Worm (Caenorhabditis elegans) whole organism, midembryonic: ENCODE measurements around the gene ZC239.14.

Experiments used
- T22C8.4 ChIP-seq: fragments of 200-800 bp; sonication (Bioruptor generic); IDR thresholded peaks from 2 replicates; pipeline ENCODE4 v1.3.6; 2022; ENCODE audit warnings: missing genetic modification characterization, missing compliant biosample characterization
- cog-1 ChIP-seq: sonication (generic microtip); optimal IDR thresholded peaks from 2 replicates; lab custom pipeline; 2016; ENCODE audit warnings: missing genetic modification characterization, missing compliant biosample characterization
- flt-1 ChIP-seq: fragments of 200-800 bp; sonication (Bioruptor generic); IDR thresholded peaks from 2 replicates; pipeline ENCODE4 v1.3.6; 2022; ENCODE audit warnings: missing genetic modification characterization, missing compliant biosample characterization
- klf-2 ChIP-seq: fragments of 200-800 bp; sonication (Bioruptor generic); conservative IDR thresholded peaks from 2 replicates; pipeline ENCODE4 v1.3.6; 2022; ENCODE audit warnings: missing genetic modification reagents, missing genetic modification characterization, missing compliant biosample characterization
- med-1 ChIP-seq: sonication (generic microtip); optimal IDR thresholded peaks from 2 replicates; lab custom pipeline; 2017; ENCODE audit warnings: missing genetic modification characterization, mild to moderate bottlenecking, missing compliant biosample characterization, antibody characterized with exemption, missing genetic modification reagents; ENCODE audit not compliant: insufficient read depth
- ref-1 ChIP-seq: fragments of 200-800 bp; sonication (Bioruptor generic); conservative IDR thresholded peaks from 2 replicates; pipeline ENCODE4 v1.3.6; 2022; ENCODE audit warnings: missing genetic modification reagents, missing genetic modification characterization, missing compliant biosample characterization
- tab-1 ChIP-seq: fragments of 200-800 bp; sonication (Bioruptor generic); IDR thresholded peaks from 2 replicates; pipeline ENCODE4 v1.3.6; 2022; ENCODE audit warnings: missing genetic modification characterization, missing compliant biosample characterization
- ztf-23 ChIP-seq: fragments of 200-800 bp; sonication (Bioruptor generic); IDR thresholded peaks from 2 replicates; pipeline ENCODE4 v1.3.6; 2022; ENCODE audit warnings: missing genetic modification reagents, missing genetic modification characterization, missing compliant biosample characterization
- ztf-29 ChIP-seq: fragments of 200-800 bp; sonication (Bioruptor generic); IDR thresholded peaks from 2 replicates; pipeline ENCODE4 v1.3.6; 2022; ENCODE audit warnings: missing genetic modification reagents, missing genetic modification characterization, missing compliant biosample characterization

Gene ZC239.14

DNA sequence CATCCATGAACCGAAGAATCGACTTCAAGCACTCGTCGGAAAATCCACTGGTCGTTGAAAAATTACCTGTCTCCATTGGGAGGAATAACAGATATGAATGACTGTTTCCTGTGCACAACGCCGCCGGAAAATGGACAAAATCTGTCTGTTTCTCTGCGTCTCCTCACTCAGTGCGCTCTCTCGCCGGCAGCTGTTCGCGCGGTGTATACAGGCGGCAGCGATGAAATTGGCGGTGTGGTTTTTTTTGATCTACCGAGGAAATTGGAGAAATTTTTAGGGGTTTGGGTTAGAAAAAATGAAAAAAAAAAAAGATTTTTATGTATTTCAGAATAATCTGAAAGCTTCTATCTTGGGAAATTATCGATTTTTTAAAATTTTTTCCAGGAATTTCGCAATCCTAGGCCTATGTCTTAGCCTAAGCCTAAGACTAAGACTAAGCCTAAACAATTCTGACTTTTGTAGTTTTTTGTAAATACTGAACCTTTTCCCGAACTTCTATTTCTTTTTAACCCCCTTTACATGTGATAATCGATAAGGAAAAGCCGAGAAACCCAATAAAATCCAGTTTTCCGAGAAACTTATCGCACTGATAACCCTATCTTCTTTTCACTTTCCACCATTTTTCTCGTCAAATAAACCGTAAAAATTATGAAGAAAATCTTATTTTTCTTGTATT lies 26.3 kb upstream of the ZC239.14 start, which contains the start of the genes fbxc-50 and C17F4.2:
Gene fbxc-50 (minus strand): TSS at position 81 of the 676 bp plus-strand sequence.
Gene C17F4.2 (plus strand): TSS at position 626 of the 676 bp plus-strand sequence.
- no peak for TF ChIP-seq cog-1
- TF ChIP-seq flt-1 (GFP tag; lab: Robert Waterston, UW) = no peak
- TF ChIP-seq T22C8.4 = 0 out of 2 replicates have a peak, but pooled peaks have one; percentile 36

DNA sequence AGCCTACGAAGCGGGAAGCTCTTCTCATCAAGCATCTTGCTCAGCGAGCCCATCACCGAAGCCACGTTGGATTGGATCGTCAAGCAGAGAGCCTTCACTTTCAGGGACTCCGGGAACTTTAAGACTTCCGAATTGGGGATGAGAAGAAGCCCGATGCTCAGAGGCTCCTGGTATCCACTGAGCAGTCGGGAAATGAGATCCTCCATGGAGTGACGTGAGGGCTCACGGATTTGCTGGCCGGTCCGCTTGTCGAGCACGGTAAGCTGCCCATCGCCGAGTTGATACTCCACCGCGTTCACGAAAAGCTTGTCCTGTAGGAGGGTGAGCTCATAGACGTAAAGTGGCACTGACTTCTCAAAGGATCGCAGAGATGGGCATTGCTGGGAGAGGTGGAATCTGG lies 25.7 kb upstream of the ZC239.14 start:
- TF ChIP-seq klf-2 (GFP tag; lab: Robert Waterston, UW) (no peak), tab-1 (GFP tag; lab: Robert Waterston, UW) (no peak), med-1 (no peak), T22C8.4 (no peak), flt-1 (GFP tag; lab: Robert Waterston, UW) (no peak), cog-1 (no peak), ref-1 (GFP tag; lab: Robert Waterston, UW) (no peak), ztf-23 (GFP tag; lab: Robert Waterston, UW) (no peak), ztf-29 (GFP tag; lab: Robert Waterston, UW) (no peak)

DNA sequence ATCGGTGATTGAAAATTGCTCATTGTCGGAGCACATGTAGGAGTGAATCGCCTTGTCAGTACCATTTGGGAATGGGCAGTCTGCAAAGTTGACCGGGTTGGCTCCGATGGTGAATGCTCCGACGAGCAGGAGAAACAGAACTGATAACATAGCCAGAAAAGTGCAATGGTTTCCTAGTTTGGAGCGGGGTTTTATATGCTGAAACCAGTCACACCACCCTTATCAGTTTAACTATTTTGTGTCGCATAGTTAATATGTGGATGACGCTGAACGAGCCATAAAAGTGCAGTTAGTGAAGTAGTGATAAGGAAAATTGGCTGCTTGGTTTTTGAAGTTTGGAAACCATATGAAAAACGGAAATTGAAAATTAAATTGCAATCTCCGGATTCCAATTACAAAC lies 24.0 kb upstream of the ZC239.14 start, which contains the start of gene C17F4.7:
Gene C17F4.7 (minus strand): TSS at position 180 of the 400 bp plus-strand sequence.
- no peak for TF ChIP-seq T22C8.4

DNA sequence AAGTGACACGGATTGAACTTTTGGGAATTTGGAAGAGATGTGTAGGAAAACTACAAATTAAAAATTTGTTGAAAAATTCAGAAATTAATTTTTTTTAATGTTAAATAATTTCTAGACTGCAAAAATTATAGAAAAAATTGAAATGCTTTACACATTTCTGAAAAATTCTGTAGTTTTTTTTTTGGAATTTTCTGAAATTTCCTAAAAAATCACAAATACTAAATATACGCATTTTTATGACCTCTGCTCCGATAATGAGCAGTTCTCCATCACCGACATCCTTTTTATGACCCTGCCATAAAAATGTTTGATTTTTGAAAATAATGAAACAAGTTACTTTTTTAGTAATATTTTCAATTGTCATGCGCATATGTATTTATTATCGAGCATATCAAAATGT lies 22.9 kb upstream of the ZC239.14 start:
- TF ChIP-seq ref-1 (GFP tag; lab: Robert Waterston, UW) (no peak), med-1 (no peak), tab-1 (GFP tag; lab: Robert Waterston, UW) (no peak), ztf-29 (GFP tag; lab: Robert Waterston, UW) (no peak)

DNA sequence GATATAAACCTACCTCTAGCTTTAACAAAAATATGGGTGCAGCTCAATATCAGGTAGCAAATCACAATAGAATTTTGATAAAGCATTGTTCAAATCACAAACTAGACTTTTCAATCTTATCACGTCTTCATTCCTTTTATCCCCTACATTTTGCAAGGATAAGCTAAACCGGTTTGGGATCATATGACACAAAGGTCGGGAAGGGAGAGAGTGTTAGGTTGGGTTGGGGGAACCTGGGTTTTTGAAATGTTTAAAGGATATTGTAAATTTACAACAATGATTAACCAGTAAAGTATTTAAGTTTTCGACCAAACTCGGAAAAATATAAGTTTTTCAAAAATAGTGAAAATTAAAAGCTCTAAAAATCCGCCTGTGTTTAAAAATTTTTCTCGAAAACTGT lies 22.2 kb upstream of the ZC239.14 start, which contains the start of gene C17F4.12:
Gene C17F4.12 (minus strand): TSS at position 101 of the 400 bp plus-strand sequence.
- TF ChIP-seq flt-1 (GFP tag; lab: Robert Waterston, UW) (no peak), ztf-23 (GFP tag; lab: Robert Waterston, UW) (no peak), T22C8.4 (no peak), ref-1 (GFP tag; lab: Robert Waterston, UW) (no peak), tab-1 (GFP tag; lab: Robert Waterston, UW) (no peak), cog-1 (no peak), klf-2 (GFP tag; lab: Robert Waterston, UW) (no peak), med-1 (no peak), ztf-29 (GFP tag; lab: Robert Waterston, UW) (no peak)

DNA sequence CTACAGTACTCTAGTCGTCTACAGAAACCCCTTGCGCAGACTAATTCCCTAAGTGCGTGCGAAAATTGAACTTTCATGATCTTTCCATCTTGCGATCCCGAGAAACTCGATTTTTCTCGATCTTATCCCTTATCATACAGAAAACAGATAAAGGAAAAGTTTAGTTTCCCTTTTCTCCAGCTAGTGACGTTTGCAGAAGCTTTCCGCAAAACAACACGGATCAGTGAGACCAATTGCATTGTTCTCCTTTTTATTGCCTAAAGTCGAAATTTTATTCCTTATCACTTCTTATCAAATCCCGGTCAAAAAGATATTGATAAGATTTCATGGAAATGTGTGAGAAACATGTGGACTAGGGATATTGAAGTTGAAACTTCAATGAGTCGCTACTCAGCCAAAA lies 20.0 kb upstream of the ZC239.14 start:
- TF ChIP-seq ztf-23 (GFP tag; lab: Robert Waterston, UW) (no peak), ztf-29 (GFP tag; lab: Robert Waterston, UW) (no peak), ref-1 (GFP tag; lab: Robert Waterston, UW) (no peak), cog-1 (no peak), tab-1 (GFP tag; lab: Robert Waterston, UW) (no peak), T22C8.4 (no peak), klf-2 (GFP tag; lab: Robert Waterston, UW) (no peak), med-1 (no peak), flt-1 (GFP tag; lab: Robert Waterston, UW) (no peak)

DNA sequence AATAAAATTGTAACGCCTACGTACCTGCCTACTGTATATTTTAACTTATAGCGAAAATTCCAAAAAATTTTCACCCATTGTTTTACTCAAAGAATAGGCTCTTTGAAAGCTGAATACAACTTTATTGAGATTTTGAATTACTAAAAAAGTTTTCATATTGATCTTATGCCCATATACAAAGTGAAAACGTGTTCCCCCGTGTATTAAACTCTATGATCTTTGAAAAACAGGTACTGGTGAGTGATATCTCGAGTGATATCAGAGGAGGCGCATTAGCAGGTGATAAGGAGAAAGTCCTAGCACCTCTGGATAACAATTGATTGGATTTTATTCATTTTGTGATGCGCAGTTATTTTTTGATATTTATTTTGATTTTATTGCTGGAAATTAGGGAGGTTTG lies 18.4 kb upstream of the ZC239.14 start, which contains the start of gene C17F4.3:
Gene C17F4.3 (plus strand): TSS at position 301 of the 400 bp plus-strand sequence.
- no peak for TF ChIP-seq klf-2 (GFP tag; lab: Robert Waterston, UW)
- no peak for TF ChIP-seq ztf-23 (GFP tag; lab: Robert Waterston, UW)
- no peak for TF ChIP-seq ref-1 (GFP tag; lab: Robert Waterston, UW)
- no peak for TF ChIP-seq flt-1 (GFP tag; lab: Robert Waterston, UW)
- no peak for TF ChIP-seq tab-1 (GFP tag; lab: Robert Waterston, UW)

DNA sequence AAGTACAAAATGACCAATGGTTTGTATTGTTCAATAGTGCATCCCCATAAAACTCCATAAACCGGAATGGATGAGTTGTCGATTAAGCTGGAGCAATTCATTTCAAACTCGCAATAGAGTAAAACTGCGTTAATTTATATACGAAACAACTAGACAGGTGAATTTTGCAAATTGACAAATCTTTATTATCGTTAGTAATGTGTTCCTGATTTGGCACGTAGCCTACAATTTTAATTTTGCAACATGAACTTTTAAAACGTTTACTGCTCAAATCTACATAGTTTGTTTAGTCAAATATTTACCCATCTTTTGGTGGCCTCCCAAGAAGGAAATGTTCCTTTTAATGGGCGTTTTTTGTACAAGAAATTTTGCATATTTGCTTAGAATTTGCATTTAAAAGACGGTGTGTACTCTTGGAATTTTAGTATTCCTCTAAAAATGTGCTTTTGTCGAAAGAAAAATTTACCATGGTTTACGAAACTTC lies 15.2 kb upstream of the ZC239.14 start, which contains the start of the genes srz-67 and C17F4.11:
Gene srz-67 (minus strand): TSS at position 101 of the 484 bp plus-strand sequence.
Gene C17F4.11 (plus strand): TSS at position 434 of the 484 bp plus-strand sequence.
- TF ChIP-seq flt-1 (GFP tag; lab: Robert Waterston, UW) (no peak), klf-2 (GFP tag; lab: Robert Waterston, UW) (no peak), tab-1 (GFP tag; lab: Robert Waterston, UW) (no peak), T22C8.4 (no peak), ref-1 (GFP tag; lab: Robert Waterston, UW) (no peak), med-1 (no peak), ztf-29 (GFP tag; lab: Robert Waterston, UW) (no peak), ztf-23 (GFP tag; lab: Robert Waterston, UW) (no peak), cog-1 (no peak)

DNA sequence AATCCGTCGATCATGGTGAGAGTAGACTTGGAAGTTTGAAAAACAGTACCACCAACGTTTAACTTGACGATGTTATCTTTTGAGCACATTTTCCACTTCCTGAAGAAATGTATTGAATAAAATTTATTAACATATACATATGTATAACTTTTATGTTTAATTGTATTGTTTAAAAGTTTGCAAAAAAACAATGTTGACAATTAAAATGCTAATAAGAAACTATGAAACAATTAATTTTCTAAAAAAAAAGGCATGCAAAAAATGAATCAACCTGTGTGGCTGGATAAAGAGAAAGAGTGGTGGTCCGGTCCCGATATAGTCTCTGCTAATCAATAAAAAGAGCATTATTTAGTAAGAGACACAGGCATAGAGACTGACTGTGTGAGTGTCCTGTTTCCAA lies 12.9 kb upstream of the ZC239.14 start, which contains the start of gene C17F4.8:
Gene C17F4.8 (minus strand): TSS at position 101 of the 400 bp plus-strand sequence.
- TF ChIP-seq T22C8.4 (no peak), flt-1 (GFP tag; lab: Robert Waterston, UW) (no peak), med-1 (no peak), ref-1 (GFP tag; lab: Robert Waterston, UW) (no peak), ztf-29 (GFP tag; lab: Robert Waterston, UW) (no peak), klf-2 (GFP tag; lab: Robert Waterston, UW) (no peak), tab-1 (GFP tag; lab: Robert Waterston, UW) (no peak), ztf-23 (GFP tag; lab: Robert Waterston, UW) (no peak), cog-1 (no peak)

DNA sequence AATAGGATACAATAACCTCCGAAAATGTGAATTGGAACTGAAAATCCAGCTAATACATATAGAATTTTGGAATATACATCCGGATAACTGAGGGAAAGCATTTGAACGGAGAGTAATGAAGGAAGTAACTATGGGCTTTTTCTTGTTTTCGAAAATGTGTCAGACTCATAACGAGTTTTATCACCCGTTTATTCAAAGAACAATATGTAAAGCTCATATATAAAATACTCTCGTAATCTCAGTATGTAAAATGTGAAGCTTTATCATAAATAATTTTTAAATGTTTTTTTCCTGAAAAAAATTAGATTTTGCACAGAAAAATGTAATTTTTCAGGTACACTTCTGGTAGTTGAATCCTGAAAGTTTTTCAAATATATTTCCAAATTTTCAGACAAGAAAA lies 8.6 kb upstream of the ZC239.14 start, which contains the start of gene srh-297:
Gene srh-297 (minus strand): TSS at position 101 of the 400 bp plus-strand sequence.
- no peak for TF ChIP-seq cog-1
- no peak for TF ChIP-seq tab-1 (GFP tag; lab: Robert Waterston, UW)
- no peak for TF ChIP-seq klf-2 (GFP tag; lab: Robert Waterston, UW)
- TF ChIP-seq T22C8.4 = no peak
- TF ChIP-seq ztf-23 (GFP tag; lab: Robert Waterston, UW) = no peak
- TF ChIP-seq ztf-29 (GFP tag; lab: Robert Waterston, UW) = no peak
- no peak for TF ChIP-seq flt-1 (GFP tag; lab: Robert Waterston, UW)
- no peak for TF ChIP-seq med-1
- TF ChIP-seq ref-1 (GFP tag; lab: Robert Waterston, UW) = no peak
